Worm (Caenorhabditis elegans): ENCODE data around the gene pals-38.

ce11 chrV:12470324-12470723, 23.5 kb upstream of the pals-38 start:
- TF ChIP-seq hlh-15 (tag; optimal IDR thresholded peaks at IDR 0.05) (no peak), lin-11 (tag; optimal IDR thresholded peaks at IDR 0.05) (no peak), tbx-7 (tag; optimal IDR thresholded peaks at IDR 0.05) (no peak), ceh-19 (GFP tag; optimal IDR thresholded peaks at IDR 0.05) (no peak), nhr-11 (tag; optimal IDR thresholded peaks at IDR 0.05) (no peak)
